Worm (Caenorhabditis elegans) whole organism, young adult: ENCODE results near the gene cpr-2.

ENCODE experiments used
- F10E7.11 ChIP-seq: sonication (generic microtip); optimal IDR thresholded peaks from 2 replicates; lab custom pipeline; 2017; ENCODE audit warnings: mild to moderate bottlenecking, missing genetic modification characterization, moderate library complexity, missing compliant biosample characterization
- ama-1 ChIP-seq, 3 experiments: fragments of 150-350 bp in 1 of 3; sonication (generic microtip) in 2 of 3; optimal IDR thresholded peaks; 2 replicates each; lab custom pipeline; 2014 to 2018; ENCODE audit warnings: missing biosample characterization in 2 of 3, missing genetic modification characterization in 2 of 3, missing genetic modification reagents in 2 of 3
- mxl-1 ChIP-seq: sonication (generic microtip); optimal IDR thresholded peaks from 2 replicates; lab custom pipeline; 2016; ENCODE audit warnings: missing genetic modification characterization, missing compliant biosample characterization

DNA sequence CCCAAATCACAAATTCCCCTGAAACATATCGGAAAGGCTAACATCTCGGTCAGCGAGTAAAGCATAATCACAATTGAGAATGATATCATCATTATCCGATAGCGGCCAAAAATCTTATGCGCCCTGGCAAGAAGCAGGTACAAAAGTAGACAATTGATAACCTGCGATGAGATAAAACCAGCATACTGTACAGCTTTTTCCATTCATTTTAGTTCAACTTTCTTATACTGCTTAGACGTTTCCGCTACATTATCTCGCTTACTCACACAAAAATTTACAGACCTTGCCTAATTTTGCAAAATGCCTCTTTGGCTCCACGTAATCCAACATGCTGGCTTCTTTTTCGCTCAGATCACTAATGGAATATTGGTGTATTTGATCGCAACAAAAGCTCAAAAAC, 49.1 kb upstream of the cpr-2 start, which contains the start of gene str-150:
- no peak for TF ChIP-seq ama-1 (optimal IDR thresholded peaks at IDR 0.05; lab: Kevin White, UChicago)
- no peak for TF ChIP-seq ama-1 (GFP tag; optimal IDR thresholded peaks at IDR 0.05; lab: Kevin White, UChicago)
- TF ChIP-seq mxl-1 (tag; lab: Kevin White, UChicago): no peak
- no peak for TF ChIP-seq F10E7.11 (tag; lab: Kevin White, UChicago)
